Worm (Caenorhabditis elegans): ENCODE data around the gene emg-1.

- no peak for TF ChIP-seq aly-2 (tag; optimal IDR thresholded peaks at IDR 0.05)
- no peak for TF ChIP-seq unc-62 (GFP tag; optimal IDR thresholded peaks at IDR 0.05)
These were observed 46.1 kb upstream of the emg-1 start, which contains the start of gene Y39A1A.2 for ce11 chrIII:10603248-10603647.

All from whole organism, L3 larva.